Worm (Caenorhabditis elegans) whole organism, L2 larva: Measurements from ENCODE around the gene gst-4.

Experiments
- ZK546.5 ChIP-seq: sonication (generic microtip); optimal IDR thresholded peaks from 2 replicates; lab custom pipeline; 2017; ENCODE audit warnings: missing biosample characterization, missing genetic modification characterization
- alr-1 ChIP-seq: fragments of 150-350 bp; optimal IDR thresholded peaks from 2 replicates; lab custom pipeline; 2014; ENCODE audit warnings: missing biosample characterization, missing genetic modification characterization
- aly-2 ChIP-seq: fragments of 150-350 bp; optimal IDR thresholded peaks from 2 replicates; lab custom pipeline; 2014; ENCODE audit warnings: missing biosample characterization, missing genetic modification characterization
- ama-1 ChIP-seq: fragments of 150-350 bp; optimal IDR thresholded peaks from 2 replicates; lab custom pipeline; 2018; ENCODE audit warnings: inconsistent platforms
- blmp-1 ChIP-seq: sonication (generic microtip); optimal IDR thresholded peaks from 2 replicates; lab custom pipeline; 2017; ENCODE audit warnings: missing genetic modification characterization, mild to moderate bottlenecking, missing compliant biosample characterization, antibody characterized with exemption, moderate library complexity; ENCODE audit not compliant: insufficient read depth
- ceh-16 ChIP-seq: fragments of 150-350 bp; optimal IDR thresholded peaks from 2 replicates; lab custom pipeline; 2014; ENCODE audit warnings: missing biosample characterization, missing genetic modification characterization
- ceh-82 ChIP-seq: fragments of 150-350 bp; optimal IDR thresholded peaks from 2 replicates; lab custom pipeline; 2014; ENCODE audit warnings: missing biosample characterization, missing genetic modification characterization
- dmd-4 ChIP-seq: sonication (generic microtip); optimal IDR thresholded peaks from 2 replicates; lab custom pipeline; 2017; ENCODE audit warnings: missing biosample characterization, missing genetic modification characterization
- elt-1 ChIP-seq: fragments of 150-350 bp; optimal IDR thresholded peaks from 2 replicates; lab custom pipeline; 2014; ENCODE audit warnings: missing biosample characterization, missing genetic modification characterization
- elt-3 ChIP-seq: sonication (generic microtip); optimal IDR thresholded peaks from 2 replicates; lab custom pipeline; 2017; ENCODE audit warnings: missing biosample characterization, missing genetic modification characterization
- gmeb-1 ChIP-seq: fragments of 150-350 bp; optimal IDR thresholded peaks from 2 replicates; lab custom pipeline; 2014; ENCODE audit warnings: missing biosample characterization, missing genetic modification characterization
- lin-11 ChIP-seq: fragments of 150-350 bp; sonication (generic microtip); optimal IDR thresholded peaks from 2 replicates; lab custom pipeline; 2014; ENCODE audit warnings: missing biosample characterization, missing genetic modification characterization, inconsistent platforms, mixed read lengths
- lin-13 ChIP-seq: fragments of 150-350 bp; optimal IDR thresholded peaks from 2 replicates; lab custom pipeline; 2014; ENCODE audit warnings: missing biosample characterization, missing genetic modification reagents, missing genetic modification characterization
- lin-39 ChIP-seq: fragments of 150-350 bp; optimal IDR thresholded peaks from 2 replicates; lab custom pipeline; 2014; ENCODE audit warnings: missing biosample characterization, missing genetic modification reagents, missing genetic modification characterization
- mab-5 ChIP-seq: fragments of 150-350 bp; optimal IDR thresholded peaks from 2 replicates; lab custom pipeline; 2014; ENCODE audit warnings: missing biosample characterization, missing genetic modification characterization
- mbf-1 ChIP-seq: sonication (generic microtip); optimal IDR thresholded peaks from 2 replicates; lab custom pipeline; 2017; ENCODE audit warnings: missing biosample characterization, missing genetic modification characterization
- mdl-1 ChIP-seq, 2 experiments: fragments of 150-350 bp in 1 of 2; sonication (generic microtip) in 1 of 2; optimal IDR thresholded peaks; 2 replicates each; lab custom pipeline; 2017; ENCODE audit warnings: missing biosample characterization in 2 of 2, missing genetic modification characterization in 2 of 2
- nhr-10 ChIP-seq: sonication (generic microtip); optimal IDR thresholded peaks from 2 replicates; lab custom pipeline; 2017; ENCODE audit warnings: missing biosample characterization, missing genetic modification characterization
- nhr-11 ChIP-seq: fragments of 150-350 bp; optimal IDR thresholded peaks from 2 replicates; lab custom pipeline; 2014; ENCODE audit warnings: missing biosample characterization, missing genetic modification characterization
- nhr-12 ChIP-seq: fragments of 150-350 bp; optimal IDR thresholded peaks from 2 replicates; lab custom pipeline; 2014; ENCODE audit warnings: missing biosample characterization, missing genetic modification characterization
- nhr-129 ChIP-seq: fragments of 150-350 bp; optimal IDR thresholded peaks from 2 replicates; lab custom pipeline; 2014; ENCODE audit warnings: missing biosample characterization, missing genetic modification characterization
- nhr-21 ChIP-seq: fragments of 150-350 bp; optimal IDR thresholded peaks from 2 replicates; lab custom pipeline; 2014; ENCODE audit warnings: missing biosample characterization, missing genetic modification characterization
- nhr-237 ChIP-seq: fragments of 150-350 bp; optimal IDR thresholded peaks from 2 replicates; lab custom pipeline; 2014; ENCODE audit warnings: missing biosample characterization, missing genetic modification characterization
- nhr-25 ChIP-seq: fragments of 150-350 bp; sonication (generic microtip); optimal IDR thresholded peaks from 3 replicates; lab custom pipeline; 2014; ENCODE audit warnings: missing biosample characterization, missing genetic modification characterization
- nhr-6 ChIP-seq: fragments of 150-350 bp; optimal IDR thresholded peaks from 2 replicates; lab custom pipeline; 2014; ENCODE audit warnings: missing biosample characterization, missing genetic modification characterization
- nhr-77 ChIP-seq: fragments of 150-350 bp; optimal IDR thresholded peaks from 2 replicates; lab custom pipeline; 2014; ENCODE audit warnings: missing biosample characterization, missing genetic modification characterization
- peb-1 ChIP-seq: fragments of 150-350 bp; optimal IDR thresholded peaks from 2 replicates; lab custom pipeline; 2014; ENCODE audit warnings: missing biosample characterization, missing genetic modification characterization
- sma-3 ChIP-seq: sonication (generic microtip); optimal IDR thresholded peaks from 2 replicates; lab custom pipeline; 2016; ENCODE audit warnings: missing genetic modification reagents, missing genetic modification characterization, missing compliant biosample characterization
- sma-9 ChIP-seq, 2 experiments: fragments of 150-350 bp in 1 of 2; sonication (generic microtip) in 1 of 2; optimal IDR thresholded peaks; 2 replicates each; lab custom pipeline; 2014 to 2016; ENCODE audit warnings: missing genetic modification characterization in 2 of 2, mild to moderate bottlenecking in 1 of 2, missing biosample characterization in 1 of 2, missing compliant biosample characterization in 1 of 2, missing genetic modification reagents in 1 of 2, moderate library complexity in 1 of 2
- unc-39 ChIP-seq: fragments of 150-350 bp; optimal IDR thresholded peaks from 2 replicates; lab custom pipeline; 2014; ENCODE audit warnings: missing biosample characterization, missing genetic modification characterization
- unc-55 ChIP-seq: fragments of 150-350 bp; sonication (generic microtip); optimal IDR thresholded peaks from 3 replicates; lab custom pipeline; 2014; ENCODE audit warnings: missing biosample characterization, missing genetic modification reagents, missing genetic modification characterization
- unc-62 ChIP-seq: fragments of 150-350 bp; optimal IDR thresholded peaks from 2 replicates; lab custom pipeline; 2014; ENCODE audit warnings: missing biosample characterization, missing genetic modification reagents, missing genetic modification characterization
- zag-1 ChIP-seq: fragments of 150-350 bp; optimal IDR thresholded peaks from 2 replicates; lab custom pipeline; 2014; ENCODE audit warnings: missing biosample characterization, missing genetic modification characterization
- ztf-1 ChIP-seq: fragments of 200-800 bp; sonication (Bioruptor generic); conservative IDR thresholded peaks from 2 replicates; pipeline ENCODE4 v1.3.6; 2022; ENCODE audit warnings: missing genetic modification characterization, missing compliant biosample characterization
- ztf-11 ChIP-seq: sonication (generic microtip); optimal IDR thresholded peaks from 2 replicates; lab custom pipeline; 2017; ENCODE audit warnings: missing biosample characterization, missing genetic modification characterization
- ztf-4 ChIP-seq: fragments of 150-350 bp; optimal IDR thresholded peaks from 2 replicates; lab custom pipeline; 2014; ENCODE audit warnings: missing biosample characterization, missing genetic modification characterization

Gene gst-4

DNA sequence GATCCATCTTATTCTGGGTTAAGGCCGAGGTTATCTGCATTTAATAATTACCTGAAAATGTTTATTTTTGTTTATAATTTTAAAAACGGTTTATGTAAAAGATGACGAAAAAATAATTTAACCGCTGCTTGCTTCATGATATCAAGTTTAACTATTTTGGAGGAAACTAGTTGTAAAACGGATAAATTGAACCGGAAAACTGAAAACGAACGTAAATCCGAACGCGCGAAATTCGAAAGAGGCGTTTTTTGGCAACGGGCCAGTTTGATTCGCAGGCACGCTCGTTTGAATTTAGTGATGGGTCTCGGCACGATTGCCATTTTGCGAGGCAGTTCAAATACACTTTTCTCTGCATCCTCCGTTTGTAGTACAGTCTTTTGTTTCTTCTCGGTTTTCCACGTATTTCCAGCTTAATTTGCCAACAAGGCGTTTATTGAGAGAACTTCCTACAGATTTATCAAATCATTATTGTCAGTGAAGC, 13.1 kb upstream of the gst-4 start, which contains the start of the genes gtbp-1 and K08F4.3 (continued):
- TF ChIP-seq gmeb-1 (peak; percentile 90), lin-11 (tag; lab: Kevin White, UChicago) (peak; percentile 84), nhr-12 (tag; lab: Kevin White, UChicago) (no peak), elt-3 (no peak), ZK546.5 (peak; percentile 80), ztf-11 (no peak), nhr-11 (no peak), unc-62 (GFP tag; lab: Kevin White, UChicago) (no peak), sma-9 (GFP tag; optimal IDR thresholded peaks at IDR 0.05; lab: Kevin White, UChicago) (peak; percentile 39), sma-9 (tag; optimal IDR thresholded peaks at IDR 0.05; lab: Kevin White, UChicago) (no peak), zag-1 (tag; lab: Kevin White, UChicago) (peak; percentile 20)

DNA sequence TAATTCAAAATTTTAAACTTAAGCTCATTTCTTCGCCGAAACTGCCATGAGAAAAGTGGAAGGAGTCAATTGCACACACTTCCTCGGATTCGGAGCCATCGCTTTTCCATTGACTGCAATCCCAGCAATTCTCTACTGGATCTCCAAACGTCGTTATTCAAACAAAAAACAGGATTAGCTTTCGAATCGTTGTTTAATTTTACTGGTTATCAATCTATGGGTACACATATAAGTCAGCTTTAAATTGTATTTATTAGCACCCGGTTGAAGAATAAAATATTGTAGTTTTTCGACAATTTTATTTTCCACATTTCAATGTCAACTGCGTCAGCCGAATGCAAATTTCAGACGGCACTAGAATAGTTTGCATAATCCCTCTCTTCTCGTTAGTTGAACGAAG, 12.1 kb upstream of the gst-4 start, which contains the start of gene glt-3:
Gene glt-3 (plus strand): TSS at position 301 of the 400 bp plus-strand sequence.
- TF ChIP-seq lin-39 (no peak), alr-1 (tag; lab: Kevin White, UChicago) (no peak), lin-11 (tag; lab: Kevin White, UChicago) (no peak), nhr-237 (no peak), sma-3 (no peak), ceh-82 (no peak), nhr-12 (tag; lab: Kevin White, UChicago) (no peak), elt-3 (no peak), ztf-1 (GFP tag; lab: Robert Waterston, UW) (no peak), nhr-129 (no peak), unc-55 (GFP tag; lab: Kevin White, UChicago) (no peak), mab-5 (tag; lab: Kevin White, UChicago) (no peak), nhr-25 (no peak), nhr-21 (tag; lab: Kevin White, UChicago) (no peak)

DNA sequence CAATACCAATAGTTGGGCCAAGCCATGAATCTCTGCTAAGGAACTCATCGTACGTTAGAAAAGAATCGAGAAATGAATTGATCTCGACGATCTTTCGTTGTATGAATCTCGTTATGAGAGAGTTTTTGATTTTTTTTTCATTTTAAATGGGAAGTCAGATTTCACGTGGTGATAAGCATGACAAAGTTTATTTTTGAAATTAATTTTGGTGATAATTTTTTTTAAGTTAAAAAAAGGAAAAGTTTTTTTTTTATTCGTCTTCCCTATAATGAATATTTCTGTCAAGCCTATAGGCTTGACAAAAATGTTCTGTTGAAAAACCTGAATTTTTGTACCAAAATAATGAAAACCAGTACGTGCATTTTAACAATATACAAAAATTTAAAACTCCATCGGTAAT, 6.2 kb upstream of the gst-4 start, which contains the start of gene K08F4.5:
Gene K08F4.5 (minus strand): TSS at position 101 of the 400 bp plus-strand sequence.
- TF ChIP-seq nhr-21 (tag; lab: Kevin White, UChicago): no peak
- TF ChIP-seq mdl-1 (tag; optimal IDR thresholded peaks at IDR 0.05; lab: Kevin White, UChicago): no peak
- TF ChIP-seq ama-1: no peak
- no peak for TF ChIP-seq mbf-1

DNA sequence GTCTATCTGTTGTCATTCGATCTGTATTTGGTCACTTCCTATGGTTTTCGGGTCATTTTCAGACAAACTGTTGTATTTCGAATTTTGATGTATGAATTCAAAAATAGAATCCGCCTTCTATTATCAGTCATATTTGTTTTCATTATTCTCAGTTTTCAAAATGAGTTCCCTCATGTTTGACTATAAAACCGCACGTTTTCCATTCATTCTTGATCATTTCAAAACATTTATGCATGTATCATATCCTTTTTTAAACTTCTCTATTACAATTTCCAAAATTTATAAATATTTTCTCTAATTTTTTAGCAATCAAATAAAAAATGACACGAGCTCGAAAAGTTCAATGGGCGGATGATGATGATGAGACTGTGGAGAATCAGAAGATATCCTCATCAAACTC, 4.2 kb upstream of the gst-4 start, which contains the start of gene K08F4.12:
Gene K08F4.12 (plus strand): TSS at position 301 of the 400 bp plus-strand sequence.
- no peak for TF ChIP-seq nhr-10 (tag; lab: Kevin White, UChicago)
- no peak for TF ChIP-seq lin-13 (GFP tag; lab: Kevin White, UChicago)
- no peak for TF ChIP-seq mdl-1 (tag; optimal IDR thresholded peaks at IDR 0.05; lab: Kevin White, UChicago)
- no peak for TF ChIP-seq sma-9 (GFP tag; optimal IDR thresholded peaks at IDR 0.05; lab: Kevin White, UChicago)
- TF ChIP-seq sma-9 (tag; optimal IDR thresholded peaks at IDR 0.05; lab: Kevin White, UChicago): no peak

DNA sequence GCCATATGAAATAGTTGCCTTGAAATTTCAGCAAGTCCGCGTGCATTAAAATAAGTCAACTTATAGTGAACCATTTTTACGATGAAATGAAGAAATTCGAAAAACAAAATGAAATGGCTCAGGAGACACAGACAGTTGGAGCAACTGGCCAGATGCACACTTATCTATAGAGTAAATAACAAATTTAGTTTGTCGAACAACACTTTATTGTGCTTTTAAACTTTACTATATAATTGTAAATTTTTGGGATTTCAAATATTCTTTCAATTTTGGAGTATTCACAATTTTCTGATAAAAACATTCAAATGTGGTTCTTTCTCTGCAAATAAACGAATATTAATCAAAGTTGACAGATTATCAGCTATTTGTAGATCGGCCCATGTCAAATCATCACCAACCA, 1.9 kb upstream of the gst-4 start, which contains the start of gene gst-3:
Gene gst-3 (minus strand): TSS at position 101 of the 400 bp plus-strand sequence.
- TF ChIP-seq mbf-1 (no peak), ama-1 (no peak), unc-39 (no peak), ceh-16 (no peak), blmp-1 (tag; lab: Kevin White, UChicago) (no peak), aly-2 (tag; lab: Kevin White, UChicago) (no peak), nhr-21 (tag; lab: Kevin White, UChicago) (no peak), mab-5 (tag; lab: Kevin White, UChicago) (no peak), dmd-4 (no peak), lin-13 (GFP tag; lab: Kevin White, UChicago) (no peak), zag-1 (tag; lab: Kevin White, UChicago) (no peak), ztf-4 (tag; lab: Kevin White, UChicago) (no peak), nhr-77 (tag; lab: Kevin White, UChicago) (no peak), elt-1 (no peak), peb-1 (tag; lab: Kevin White, UChicago) (no peak), nhr-6 (tag; lab: Kevin White, UChicago) (no peak), gmeb-1 (no peak), nhr-237 (no peak)
- TF ChIP-seq, all 48 proteins: peak for 0
